Worm (Caenorhabditis elegans) whole organism, young adult: ENCODE data around the gene F25D1.3.

Source experiments
- F55B11.4 ChIP-seq: sonication (generic microtip); optimal IDR thresholded peaks from 2 replicates; lab custom pipeline; 2016; ENCODE audit warnings: missing compliant biosample characterization, missing genetic modification characterization, borderline replicate concordance; ENCODE audit not compliant: insufficient read depth
- ZK185.1 ChIP-seq: sonication (generic microtip); optimal IDR thresholded peaks from 2 replicates; lab custom pipeline; 2016; ENCODE audit warnings: mild to moderate bottlenecking, missing genetic modification characterization, missing compliant biosample characterization; ENCODE audit not compliant: poor library complexity, severe bottlenecking
- ama-1 ChIP-seq, 3 experiments: fragments of 150-350 bp in 1 of 3; sonication (generic microtip) in 2 of 3; optimal IDR thresholded peaks; 2 replicates each; lab custom pipeline; 2014 to 2018; ENCODE audit warnings: missing biosample characterization in 2 of 3, missing genetic modification characterization in 2 of 3, missing genetic modification reagents in 2 of 3
- ceh-100 ChIP-seq: fragments of 200-800 bp; sonication (Bioruptor generic); IDR thresholded peaks from 2 replicates; pipeline ENCODE4 v1.3.6; 2022; ENCODE audit warnings: missing genetic modification reagents, missing genetic modification characterization, missing compliant biosample characterization
- dpff-1 ChIP-seq: sonication (generic microtip); optimal IDR thresholded peaks from 2 replicates; lab custom pipeline; 2017; ENCODE audit warnings: mild to moderate bottlenecking, missing genetic modification characterization, missing compliant biosample characterization
- hsf-1 ChIP-seq: fragments of 200-800 bp; sonication (Bioruptor generic); IDR thresholded peaks from 2 replicates; pipeline ENCODE4 v1.3.6; 2022; ENCODE audit warnings: missing genetic modification reagents, missing genetic modification characterization, missing compliant biosample characterization
- lir-1 ChIP-seq: fragments of 200-800 bp; sonication (Bioruptor generic); conservative IDR thresholded peaks from 2 replicates; pipeline ENCODE4 v1.3.6; 2022; ENCODE audit warnings: missing genetic modification reagents, missing genetic modification characterization, missing compliant biosample characterization
- nhr-80 ChIP-seq: sonication (generic microtip); optimal IDR thresholded peaks from 2 replicates; lab custom pipeline; 2016; ENCODE audit warnings: missing genetic modification characterization, missing compliant biosample characterization
- rcor-1 ChIP-seq: fragments of 200-800 bp; sonication (Bioruptor generic); IDR thresholded peaks from 2 replicates; pipeline ENCODE4 v1.3.6; 2022; ENCODE audit warnings: missing genetic modification reagents, missing genetic modification characterization, missing compliant biosample characterization
- repo-1 ChIP-seq: sonication (generic microtip); optimal IDR thresholded peaks from 2 replicates; lab custom pipeline; 2017; ENCODE audit warnings: mild to moderate bottlenecking, missing genetic modification characterization, missing compliant biosample characterization
- unc-130 ChIP-seq: sonication (generic microtip); optimal IDR thresholded peaks from 2 replicates; lab custom pipeline; 2016; ENCODE audit warnings: missing genetic modification reagents, missing genetic modification characterization, missing compliant biosample characterization
- unc-62 ChIP-seq: fragments of 150-350 bp; optimal IDR thresholded peaks from 2 replicates; lab custom pipeline; 2014; ENCODE audit warnings: missing biosample characterization, missing genetic modification reagents, missing genetic modification characterization
- ztf-26 ChIP-seq: sonication (generic microtip); optimal IDR thresholded peaks from 2 replicates; lab custom pipeline; 2017; ENCODE audit warnings: missing genetic modification characterization, missing compliant biosample characterization
- ztf-28 ChIP-seq: fragments of 200-800 bp; sonication (Bioruptor generic); IDR thresholded peaks from 2 replicates; pipeline ENCODE4 v1.3.6; 2022; ENCODE audit warnings: missing genetic modification reagents, missing genetic modification characterization, missing compliant biosample characterization

DNA sequence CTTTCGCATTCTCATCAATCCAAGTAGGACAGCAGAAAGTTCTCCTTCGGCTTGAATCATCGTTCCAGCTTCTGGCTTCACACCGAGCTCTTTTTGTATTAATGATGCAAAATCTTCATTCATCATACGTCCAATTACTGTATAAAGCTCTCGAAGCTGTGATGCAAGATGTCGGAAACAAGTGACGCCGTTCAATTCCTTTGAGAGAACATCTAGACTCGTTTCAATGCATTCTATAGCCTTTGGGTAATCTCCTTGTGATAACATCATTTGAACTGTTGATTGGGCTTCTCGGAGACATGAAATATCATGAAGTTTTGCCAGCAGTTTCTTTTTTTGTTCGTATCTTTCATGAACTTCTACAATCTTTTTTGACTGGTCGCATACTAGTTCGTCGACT lies 40.0 kb downstream of the F25D1.3 start:
- TF ChIP-seq dpff-1, result no peak
- no peak for TF ChIP-seq unc-130
- no peak for TF ChIP-seq ama-1 (optimal IDR thresholded peaks at IDR 0.05; lab: Kevin White, UChicago)
- TF ChIP-seq ama-1 (GFP tag; optimal IDR thresholded peaks at IDR 0.05; lab: Kevin White, UChicago), result no peak
- TF ChIP-seq lir-1 (GFP tag; lab: Robert Waterston, UW), result no peak
- TF ChIP-seq unc-62 (GFP tag; lab: Kevin White, UChicago), result no peak
- TF ChIP-seq rcor-1 (GFP tag; lab: Robert Waterston, UW), result no peak
- no peak for TF ChIP-seq ceh-100
- TF ChIP-seq ztf-28 (GFP tag; lab: Robert Waterston, UW), result no peak
- TF ChIP-seq ZK185.1 (tag; lab: Kevin White, UChicago), result no peak
- TF ChIP-seq nhr-80 (tag; lab: Kevin White, UChicago), result no peak
- TF ChIP-seq ztf-26, result no peak
- no peak for TF ChIP-seq repo-1 (tag; lab: Kevin White, UChicago)
- no peak for TF ChIP-seq hsf-1 (GFP tag; lab: Robert Waterston, UW)
- no peak for TF ChIP-seq F55B11.4 (tag; lab: Kevin White, UChicago)
